Worm (Caenorhabditis elegans) whole organism, mixed stage, embryonic: ENCODE results near the gene F18G5.6.

Source experiments
- lin-13 ChIP-seq: fragments of 150-350 bp; optimal IDR thresholded peaks from 2 replicates; lab custom pipeline; 2014; ENCODE audit warnings: missing biosample characterization, missing genetic modification characterization
- nhr-12 ChIP-seq: fragments of 150-350 bp; optimal IDR thresholded peaks from 2 replicates; lab custom pipeline; 2014; ENCODE audit warnings: missing biosample characterization, missing genetic modification characterization
- unc-62 ChIP-seq: fragments of 150-350 bp; optimal IDR thresholded peaks from 2 replicates; lab custom pipeline; 2014; ENCODE audit warnings: missing biosample characterization, missing genetic modification reagents, missing genetic modification characterization
- zip-8 ChIP-seq: fragments of 150-350 bp; optimal IDR thresholded peaks from 2 replicates; lab custom pipeline; 2014; ENCODE audit warnings: missing biosample characterization, missing genetic modification characterization
- ztf-11 ChIP-seq: fragments of 150-350 bp; optimal IDR thresholded peaks from 2 replicates; lab custom pipeline; 2014; ENCODE audit warnings: missing biosample characterization, missing genetic modification characterization

ce11 chrX:9248083-9248805, 15.9 kb downstream of the F18G5.6 start:
- no peak for TF ChIP-seq zip-8 (tag; lab: Kevin White, UChicago)
- TF ChIP-seq ztf-11 (tag; lab: Kevin White, UChicago), result no peak
- TF ChIP-seq lin-13 (tag; lab: Kevin White, UChicago), result no peak
- TF ChIP-seq unc-62 (GFP tag; lab: Kevin White, UChicago), result no peak
- TF ChIP-seq nhr-12 (tag; lab: Kevin White, UChicago), result no peak
